Fruit fly (Drosophila melanogaster) Kc167 (cell line): ENCODE results near the gene Eig71Ef.

Experiments
- Myc ChIP-seq: fragments of >200 bp; optimal IDR thresholded peaks from 2 replicates; lab custom pipeline; 2017; ENCODE audit warnings: missing external identifiers
- Sin3A ChIP-seq: fragments of >200 bp; optimal IDR thresholded peaks from 2 replicates; lab custom pipeline; 2018; ENCODE audit warnings: missing external identifiers
- insv ChIP-seq: fragments of >200 bp; optimal IDR thresholded peaks from 3 replicates; lab custom pipeline; 2018; ENCODE audit warnings: missing external identifiers
- psq ChIP-seq: fragments of >200 bp; optimal IDR thresholded peaks from 2 replicates; lab custom pipeline; 2017; ENCODE audit warnings: missing external identifiers
- ttk ChIP-seq: sonication (Bioruptor generic); optimal IDR thresholded peaks from 2 replicates; lab custom pipeline; 2017; ENCODE audit warnings: missing external identifiers

DNA sequence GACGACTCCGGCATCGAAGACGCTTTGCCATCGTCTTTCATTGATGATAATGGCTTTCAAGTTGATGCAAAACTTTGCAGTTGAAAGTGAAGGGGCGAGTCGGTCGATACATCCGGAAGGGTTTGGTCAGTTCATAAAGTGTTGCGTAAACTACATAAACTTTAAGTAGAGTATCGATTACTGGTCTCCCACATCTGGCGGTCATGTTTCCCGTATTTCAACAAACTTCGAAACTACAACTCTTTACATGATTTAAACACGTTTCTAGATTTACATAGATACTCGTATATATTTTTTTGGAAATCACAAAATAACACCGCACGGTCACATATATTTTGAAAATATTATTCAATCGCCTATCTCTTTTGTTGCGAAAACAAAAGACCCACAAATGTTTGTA, 30.6 kb upstream of the Eig71Ef start, which contains the start of gene CG34452:
- TF ChIP-seq Myc (lab: Kevin White, UChicago) (no peak), Sin3A (lab: Kevin White, UChicago) (no peak), ttk (lab: Kevin White, UChicago) (no peak), psq (no peak), insv (no peak)
